Worm (Caenorhabditis elegans) whole organism, midembryonic: ENCODE results near the gene B0563.10.

Experiments used
- T22C8.4 ChIP-seq: fragments of 200-800 bp; sonication (Bioruptor generic); IDR thresholded peaks from 2 replicates; pipeline ENCODE4 v1.3.6; 2022; ENCODE audit warnings: missing genetic modification characterization, missing compliant biosample characterization
- cog-1 ChIP-seq: sonication (generic microtip); optimal IDR thresholded peaks from 2 replicates; lab custom pipeline; 2016; ENCODE audit warnings: missing genetic modification characterization, missing compliant biosample characterization
- flt-1 ChIP-seq: fragments of 200-800 bp; sonication (Bioruptor generic); IDR thresholded peaks from 2 replicates; pipeline ENCODE4 v1.3.6; 2022; ENCODE audit warnings: missing genetic modification characterization, missing compliant biosample characterization
- klf-2 ChIP-seq: fragments of 200-800 bp; sonication (Bioruptor generic); conservative IDR thresholded peaks from 2 replicates; pipeline ENCODE4 v1.3.6; 2022; ENCODE audit warnings: missing genetic modification reagents, missing genetic modification characterization, missing compliant biosample characterization
- med-1 ChIP-seq: sonication (generic microtip); optimal IDR thresholded peaks from 2 replicates; lab custom pipeline; 2017; ENCODE audit warnings: missing genetic modification characterization, mild to moderate bottlenecking, missing compliant biosample characterization, antibody characterized with exemption, missing genetic modification reagents; ENCODE audit not compliant: insufficient read depth
- ref-1 ChIP-seq: fragments of 200-800 bp; sonication (Bioruptor generic); conservative IDR thresholded peaks from 2 replicates; pipeline ENCODE4 v1.3.6; 2022; ENCODE audit warnings: missing genetic modification reagents, missing genetic modification characterization, missing compliant biosample characterization
- tab-1 ChIP-seq: fragments of 200-800 bp; sonication (Bioruptor generic); IDR thresholded peaks from 2 replicates; pipeline ENCODE4 v1.3.6; 2022; ENCODE audit warnings: missing genetic modification characterization, missing compliant biosample characterization
- ztf-23 ChIP-seq: fragments of 200-800 bp; sonication (Bioruptor generic); IDR thresholded peaks from 2 replicates; pipeline ENCODE4 v1.3.6; 2022; ENCODE audit warnings: missing genetic modification reagents, missing genetic modification characterization, missing compliant biosample characterization
- ztf-29 ChIP-seq: fragments of 200-800 bp; sonication (Bioruptor generic); IDR thresholded peaks from 2 replicates; pipeline ENCODE4 v1.3.6; 2022; ENCODE audit warnings: missing genetic modification reagents, missing genetic modification characterization, missing compliant biosample characterization

The B0563.10 gene

DNA sequence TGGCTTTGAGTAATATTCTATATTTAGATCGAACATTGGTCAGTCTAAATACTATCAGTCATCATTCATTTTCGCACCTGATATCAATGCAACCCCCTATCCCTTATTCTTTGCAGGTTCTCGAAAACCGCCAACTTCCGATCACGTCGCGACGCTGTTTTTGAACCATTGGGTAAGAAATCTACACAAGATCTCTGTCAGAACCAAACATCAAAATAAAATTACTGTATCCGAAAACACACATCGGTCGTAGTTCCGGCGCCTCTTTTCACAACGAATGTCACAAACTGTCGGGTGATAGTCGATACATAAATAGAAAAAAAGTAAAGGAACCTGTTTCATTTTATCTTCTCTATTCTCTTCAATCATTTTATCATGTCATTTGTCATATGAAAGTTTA lies 20.1 kb downstream of the B0563.10 start:
- TF ChIP-seq flt-1 (no peak), cog-1 (tag; lab: Kevin White, UChicago) (no peak), ref-1 (no peak), tab-1 (GFP tag; lab: Robert Waterston, UW) (no peak), ztf-29 (GFP tag; lab: Robert Waterston, UW) (no peak), med-1 (no peak), klf-2 (GFP tag; lab: Robert Waterston, UW) (no peak), T22C8.4 (GFP tag; lab: Robert Waterston, UW) (no peak), ztf-23 (GFP tag; lab: Robert Waterston, UW) (no peak)

DNA sequence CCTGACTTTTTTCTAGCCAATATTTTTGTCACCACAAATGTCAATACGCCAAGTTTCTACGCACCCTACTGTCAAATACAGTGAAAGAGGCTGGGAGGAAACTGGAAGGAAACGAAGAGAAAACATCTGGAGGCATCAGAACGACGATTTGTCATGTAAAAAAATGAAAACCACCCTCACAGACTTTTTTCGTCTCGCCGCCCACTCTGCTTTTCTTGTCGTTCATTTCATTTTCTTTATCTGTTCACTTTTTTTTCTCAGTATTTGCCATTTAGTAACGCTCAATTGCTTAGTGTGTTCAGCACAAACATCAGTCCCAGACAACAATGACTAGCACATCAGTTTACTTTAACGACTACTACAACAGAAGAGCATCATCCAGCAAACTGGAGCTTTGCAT lies 21.2 kb downstream of the B0563.10 start, which contains the start of gene B0563.5:
Gene B0563.5 (plus strand): TSS at position 301 of the 400 bp plus-strand sequence.
- TF ChIP-seq flt-1, result no peak
- no peak for TF ChIP-seq T22C8.4 (GFP tag; lab: Robert Waterston, UW)
- no peak for TF ChIP-seq ref-1
- TF ChIP-seq ztf-23 (GFP tag; lab: Robert Waterston, UW), result no peak
- TF ChIP-seq med-1, result no peak
- TF ChIP-seq ztf-29 (GFP tag; lab: Robert Waterston, UW), result no peak
- no peak for TF ChIP-seq tab-1 (GFP tag; lab: Robert Waterston, UW)
- TF ChIP-seq klf-2 (GFP tag; lab: Robert Waterston, UW), result no peak

DNA sequence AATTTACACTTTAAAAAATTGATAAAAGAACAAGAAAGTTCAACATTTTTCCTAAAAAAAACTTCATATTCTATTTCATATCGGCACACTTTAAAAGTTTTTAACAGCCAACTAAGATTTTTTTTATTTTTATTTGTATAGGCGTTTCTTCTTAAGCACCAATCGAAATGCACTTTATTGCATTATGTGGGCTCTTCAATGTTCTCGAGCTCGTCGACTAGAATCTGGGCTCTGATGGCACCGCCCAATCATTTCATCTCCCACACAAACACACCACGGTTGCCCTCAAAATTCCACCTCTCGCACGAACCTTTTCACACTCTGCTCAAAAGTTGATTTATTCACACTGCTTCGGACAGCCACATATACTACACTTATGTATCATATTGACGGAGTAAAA lies 29.6 kb downstream of the B0563.10 start, which contains the start of gene B0563.6:
Gene B0563.6 (plus strand): TSS at position 301 of the 400 bp plus-strand sequence.
- TF ChIP-seq ztf-29 (GFP tag; lab: Robert Waterston, UW), result no peak
- TF ChIP-seq ztf-23 (GFP tag; lab: Robert Waterston, UW), result no peak
- TF ChIP-seq flt-1, result no peak
- TF ChIP-seq ref-1, result no peak
- TF ChIP-seq med-1, result no peak
- no peak for TF ChIP-seq T22C8.4 (GFP tag; lab: Robert Waterston, UW)
- TF ChIP-seq cog-1 (tag; lab: Kevin White, UChicago), result no peak
- TF ChIP-seq klf-2 (GFP tag; lab: Robert Waterston, UW), result no peak
- TF ChIP-seq tab-1 (GFP tag; lab: Robert Waterston, UW), result no peak

DNA sequence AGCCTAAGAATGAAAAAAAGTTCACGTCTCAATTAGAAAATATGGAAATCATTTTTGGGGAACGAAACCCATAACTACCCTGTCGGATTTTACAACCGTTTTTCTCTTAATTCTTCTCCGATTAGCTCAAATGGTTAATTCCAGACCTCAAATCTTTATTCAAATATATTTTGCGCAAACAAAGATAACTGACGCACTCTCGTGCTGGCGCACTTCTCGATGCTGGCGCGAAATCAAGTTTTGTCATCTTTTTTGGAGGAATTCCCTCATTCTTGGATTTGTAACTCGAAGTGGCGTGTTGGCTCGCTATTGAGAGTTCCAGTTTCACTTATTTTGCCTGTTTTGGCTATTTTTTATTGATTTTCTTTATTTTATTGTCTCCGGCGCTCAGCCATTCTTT lies 49.5 kb downstream of the B0563.10 start:
- TF ChIP-seq ztf-23 (GFP tag; lab: Robert Waterston, UW) (no peak), ztf-29 (GFP tag; lab: Robert Waterston, UW) (no peak), cog-1 (tag; lab: Kevin White, UChicago) (no peak), med-1 (no peak), T22C8.4 (GFP tag; lab: Robert Waterston, UW) (no peak), flt-1 (no peak), tab-1 (GFP tag; lab: Robert Waterston, UW) (no peak), klf-2 (GFP tag; lab: Robert Waterston, UW) (no peak), ref-1 (no peak)
